Fruit fly (Drosophila melanogaster) whole organism, embryonic: Measurements from ENCODE around the gene CG46439.
A peak's percentile ranks its signal among the peaks of the same experiment; 100 is the strongest.

ENCODE experiments used
- BEAF-32 ChIP-seq: fragments of 200-800 bp; sonication (Bioruptor generic); optimal IDR thresholded peaks from 3 replicates; lab custom pipeline; 2017; ENCODE audit warnings: missing biosample characterization, missing genetic modification characterization, mild to moderate bottlenecking, moderate library complexity, missing genetic modification reagents
- Bgb ChIP-seq: fragments of 200-800 bp; sonication (Bioruptor generic); IDR thresholded peaks from 2 replicates; pipeline ENCODE4 v1.3.6; 2022; ENCODE audit warnings: missing biosample characterization, missing genetic modification characterization; ENCODE audit not compliant: partially characterized antibody
- Blimp-1 ChIP-seq: fragments of 200-800 bp; sonication (Bioruptor generic); optimal IDR thresholded peaks from 3 replicates; lab custom pipeline; 2018; ENCODE audit warnings: missing biosample characterization, missing genetic modification characterization, mild to moderate bottlenecking, moderate library complexity, missing genetic modification reagents
- CG10147 ChIP-seq: fragments of 200-800 bp; sonication (Bioruptor generic); optimal IDR thresholded peaks from 2 replicates; lab custom pipeline; 2019; ENCODE audit warnings: missing biosample characterization, mild to moderate bottlenecking, missing genetic modification characterization, moderate library complexity
- CG10565 ChIP-seq: fragments of 200-800 bp; sonication (Bioruptor generic); optimal IDR thresholded peaks from 3 replicates; lab custom pipeline; 2016; ENCODE audit warnings: missing biosample characterization, mild to moderate bottlenecking, missing genetic modification characterization
- CG13894 ChIP-seq: fragments of 200-800 bp; sonication (Bioruptor generic); optimal IDR thresholded peaks from 3 replicates; lab custom pipeline; 2018; ENCODE audit warnings: missing biosample characterization, mild to moderate bottlenecking, missing genetic modification characterization, moderate library complexity
- CG14667 ChIP-seq: fragments of 200-800 bp; sonication (Bioruptor generic); IDR thresholded peaks from 2 replicates; pipeline ENCODE4 v1.3.6; 2022; ENCODE audit warnings: missing biosample characterization, missing genetic modification characterization
- CG15601 ChIP-seq: fragments of 200-800 bp; sonication (Bioruptor generic); optimal IDR thresholded peaks from 3 replicates; lab custom pipeline; 2019; ENCODE audit warnings: missing biosample characterization, mild to moderate bottlenecking, missing genetic modification characterization, moderate library complexity
- CG1832 ChIP-seq: fragments of 200-800 bp; sonication (Bioruptor generic); optimal IDR thresholded peaks from 2 replicates; lab custom pipeline; 2017; ENCODE audit warnings: missing biosample characterization, mild to moderate bottlenecking, missing genetic modification characterization, inconsistent platforms
- CG2712 ChIP-seq: fragments of 200-800 bp; optimal IDR thresholded peaks from 3 replicates; lab custom pipeline; 2019; ENCODE audit warnings: missing biosample characterization, mild to moderate bottlenecking, missing genetic modification characterization, moderate library complexity
- CG30020 ChIP-seq: fragments of 200-800 bp; optimal IDR thresholded peaks from 2 replicates; lab custom pipeline; 2019; ENCODE audit warnings: missing biosample characterization, mild to moderate bottlenecking, missing genetic modification characterization, moderate library complexity
- CG34422 ChIP-seq: fragments of 200-800 bp; sonication (Bioruptor generic); IDR thresholded peaks from 3 replicates; pipeline ENCODE4 v1.3.6; 2022; ENCODE audit warnings: missing biosample characterization, missing genetic modification characterization
- CG4360 ChIP-seq: fragments of 200-800 bp; sonication (Bioruptor generic); IDR thresholded peaks from 2 replicates; pipeline ENCODE4 v1.3.6; 2022; ENCODE audit warnings: missing biosample characterization, missing genetic modification characterization
- CG43689 ChIP-seq: fragments of 200-800 bp; sonication (Bioruptor generic); IDR thresholded peaks from 2 replicates; pipeline ENCODE4 v1.3.6; 2022; ENCODE audit warnings: missing biosample characterization, missing genetic modification characterization
- CG5245 ChIP-seq: fragments of 200-800 bp; sonication (Bioruptor generic); optimal IDR thresholded peaks from 3 replicates; lab custom pipeline; 2016; ENCODE audit warnings: missing biosample characterization, missing genetic modification characterization
- CG5953 ChIP-seq: fragments of 200-800 bp; sonication (Bioruptor generic); IDR thresholded peaks from 2 replicates; pipeline ENCODE4 v1.3.6; 2022; ENCODE audit warnings: missing biosample characterization, missing genetic modification characterization
- CG6683 ChIP-seq: fragments of 200-800 bp; sonication (Bioruptor generic); optimal IDR thresholded peaks from 2 replicates; lab custom pipeline; 2017; ENCODE audit warnings: missing biosample characterization, mild to moderate bottlenecking, missing genetic modification characterization, missing genetic modification reagents
- CTCF ChIP-seq: fragments of 200-800 bp; sonication (Bioruptor generic); optimal IDR thresholded peaks from 2 replicates; lab custom pipeline; 2017; ENCODE audit warnings: missing biosample characterization, mild to moderate bottlenecking, missing genetic modification characterization, moderate library complexity
- Camta ChIP-seq: fragments of 200-800 bp; sonication (Bioruptor generic); optimal IDR thresholded peaks from 2 replicates; lab custom pipeline; 2016; ENCODE audit warnings: missing biosample characterization, missing genetic modification characterization
- CkIIα-i1 ChIP-seq: fragments of 200-800 bp; sonication (Bioruptor generic); IDR thresholded peaks from 2 replicates; pipeline ENCODE4 v1.3.6; 2022; ENCODE audit warnings: missing biosample characterization, missing genetic modification characterization
- D19B ChIP-seq: fragments of 200-800 bp; sonication (Bioruptor generic); optimal IDR thresholded peaks from 2 replicates; lab custom pipeline; 2017; ENCODE audit warnings: missing biosample characterization, mild to moderate bottlenecking, missing genetic modification characterization
- Hr3 ChIP-seq: fragments of 200-800 bp; sonication (Bioruptor generic); optimal IDR thresholded peaks from 3 replicates; lab custom pipeline; 2016; ENCODE audit warnings: missing biosample characterization, missing genetic modification characterization
- Hr39 ChIP-seq: fragments of >200 bp; optimal IDR thresholded peaks from 2 replicates; lab custom pipeline; 2017
- Hr51 ChIP-seq, 2 experiments: fragments of 200-800 bp; sonication (Bioruptor generic); optimal IDR thresholded peaks; 2 replicates in 1 of 2; 3 replicates in 1 of 2; lab custom pipeline; 2016 to 2018; ENCODE audit warnings: missing biosample characterization in 2 of 2, missing genetic modification characterization in 2 of 2, mild to moderate bottlenecking in 1 of 2, moderate library complexity in 1 of 2
- Hr78 ChIP-seq, 2 experiments: fragments of 200-800 bp in 1 of 2; fragments of >200 bp in 1 of 2; sonication (Bioruptor generic) in 1 of 2; optimal IDR thresholded peaks; 2 replicates each; lab custom pipeline; 2017 to 2019; ENCODE audit warnings: missing biosample characterization in 2 of 2, missing genetic modification characterization in 2 of 2, mild to moderate bottlenecking in 1 of 2, moderate library complexity in 1 of 2
- Med ChIP-seq: fragments of 200-800 bp; sonication (Bioruptor generic); peaks from one replicate; lab custom pipeline; 2016; ENCODE audit warnings: missing biosample characterization, missing genetic modification characterization, mild to moderate bottlenecking, inconsistent platforms, moderate library complexity
- Myb ChIP-seq: fragments of 200-800 bp; sonication (Bioruptor generic); optimal IDR thresholded peaks from 2 replicates; lab custom pipeline; 2016; ENCODE audit warnings: missing biosample characterization, missing genetic modification characterization
- Sin3A ChIP-seq: fragments of >200 bp; optimal IDR thresholded peaks from 2 replicates; lab custom pipeline; 2018
- TFAM ChIP-seq: fragments of 200-800 bp; sonication (Bioruptor generic); optimal IDR thresholded peaks from 2 replicates; lab custom pipeline; 2017; ENCODE audit warnings: missing biosample characterization, missing genetic modification characterization, inconsistent platforms
- Trl ChIP-seq, 3 experiments: fragments of >200 bp in 2 of 3; fragments of 200-800 bp in 1 of 3; sonication (Bioruptor generic) in 1 of 3; optimal IDR thresholded peaks; 2 replicates in 1 of 3; 3 replicates in 2 of 3; lab custom pipeline; 2016 to 2017; ENCODE audit warnings: missing biosample characterization in 1 of 3, missing genetic modification characterization in 1 of 3
- ase ChIP-seq: fragments of 200-800 bp; sonication (Bioruptor generic); IDR thresholded peaks from 3 replicates; pipeline ENCODE4 v1.3.6; 2022; ENCODE audit warnings: missing biosample characterization, missing genetic modification characterization
- ato ChIP-seq: fragments of 200-800 bp; sonication (Bioruptor generic); IDR thresholded peaks from 2 replicates; pipeline ENCODE4 v1.3.6; 2022; ENCODE audit warnings: missing biosample characterization, missing genetic modification characterization; ENCODE audit not compliant: partially characterized antibody
- bcd ChIP-seq: fragments of 200-800 bp; sonication (Bioruptor generic); optimal IDR thresholded peaks from 2 replicates; lab custom pipeline; 2017; ENCODE audit warnings: missing biosample characterization, mild to moderate bottlenecking, missing genetic modification characterization
- bowl ChIP-seq: fragments of 200-800 bp; sonication (Bioruptor generic); IDR thresholded peaks from 2 replicates; pipeline ENCODE4 v1.3.6; 2022; ENCODE audit warnings: missing biosample characterization, missing genetic modification characterization
- btn ChIP-seq: fragments of 200-800 bp; sonication (Bioruptor generic); optimal IDR thresholded peaks from 2 replicates; lab custom pipeline; 2016; ENCODE audit warnings: missing biosample characterization, missing genetic modification characterization
- caup ChIP-seq: fragments of 200-800 bp; sonication (Bioruptor generic); optimal IDR thresholded peaks from 3 replicates; lab custom pipeline; 2017; ENCODE audit warnings: missing biosample characterization, mild to moderate bottlenecking, missing genetic modification characterization, moderate library complexity; ENCODE audit not compliant: severe bottlenecking
- esg ChIP-seq: fragments of 200-800 bp; sonication (Bioruptor generic); conservative IDR thresholded peaks from 2 replicates; pipeline ENCODE4 v1.3.6; 2022; ENCODE audit warnings: missing biosample characterization, missing genetic modification characterization
- hb ChIP-seq: fragments of 200-800 bp; sonication (Bioruptor generic); IDR thresholded peaks from 3 replicates; pipeline ENCODE4 v1.3.6; 2022; ENCODE audit warnings: missing biosample characterization, missing genetic modification characterization; ENCODE audit not compliant: partially characterized antibody
- knrl ChIP-seq: fragments of 200-800 bp; sonication (Bioruptor generic); IDR thresholded peaks from 3 replicates; pipeline ENCODE4 v1.3.6; 2022; ENCODE audit warnings: missing biosample characterization, missing genetic modification characterization; ENCODE audit not compliant: partially characterized antibody
- lbe ChIP-seq: fragments of 200-800 bp; sonication (Bioruptor generic); optimal IDR thresholded peaks from 2 replicates; lab custom pipeline; 2016; ENCODE audit warnings: missing biosample characterization, mild to moderate bottlenecking, missing genetic modification characterization
- lilli ChIP-seq: fragments of 200-800 bp; sonication (Bioruptor generic); optimal IDR thresholded peaks from 3 replicates; lab custom pipeline; 2016; ENCODE audit warnings: missing biosample characterization, missing genetic modification characterization
- mam ChIP-seq: fragments of 200-800 bp; sonication (Bioruptor generic); optimal IDR thresholded peaks from 3 replicates; lab custom pipeline; 2016; ENCODE audit warnings: missing biosample characterization, missing genetic modification characterization
- org-1 ChIP-seq: fragments of 200-800 bp; sonication (Bioruptor generic); optimal IDR thresholded peaks from 2 replicates; lab custom pipeline; 2017; ENCODE audit warnings: missing biosample characterization, missing genetic modification characterization
- pan ChIP-seq, 4 experiments: fragments of >200 bp in 3 of 4; fragments of 200-800 bp in 1 of 4; sonication (Bioruptor generic) in 1 of 4; optimal IDR thresholded peaks in 3 of 4; IDR thresholded peaks in 1 of 4; 2 replicates each; pipeline versions ENCODE4 v1.3.6 to Lab custom; 2017 to 2022; ENCODE audit warnings: missing biosample characterization in 2 of 4, missing genetic modification characterization in 2 of 4, mixed read lengths in 1 of 4
- pita ChIP-seq: fragments of 200-800 bp; sonication (Bioruptor generic); optimal IDR thresholded peaks from 2 replicates; lab custom pipeline; 2017; ENCODE audit warnings: missing biosample characterization, mild to moderate bottlenecking, missing genetic modification characterization
- toy ChIP-seq: fragments of 200-800 bp; sonication (Bioruptor generic); IDR thresholded peaks from 2 replicates; pipeline ENCODE4 v1.3.6; 2022; ENCODE audit warnings: missing biosample characterization, missing genetic modification characterization
- ttk ChIP-seq: fragments of 200-800 bp; sonication (Bioruptor generic); IDR thresholded peaks from 2 replicates; pipeline ENCODE4 v2.1.2; 2022; ENCODE audit warnings: missing biosample characterization, missing genetic modification characterization
- wor ChIP-seq: fragments of 200-800 bp; sonication (Bioruptor generic); IDR thresholded peaks from 2 replicates; pipeline ENCODE4 v1.3.6; 2022; ENCODE audit warnings: missing biosample characterization, missing genetic modification characterization

CG46439 gene

DNA sequence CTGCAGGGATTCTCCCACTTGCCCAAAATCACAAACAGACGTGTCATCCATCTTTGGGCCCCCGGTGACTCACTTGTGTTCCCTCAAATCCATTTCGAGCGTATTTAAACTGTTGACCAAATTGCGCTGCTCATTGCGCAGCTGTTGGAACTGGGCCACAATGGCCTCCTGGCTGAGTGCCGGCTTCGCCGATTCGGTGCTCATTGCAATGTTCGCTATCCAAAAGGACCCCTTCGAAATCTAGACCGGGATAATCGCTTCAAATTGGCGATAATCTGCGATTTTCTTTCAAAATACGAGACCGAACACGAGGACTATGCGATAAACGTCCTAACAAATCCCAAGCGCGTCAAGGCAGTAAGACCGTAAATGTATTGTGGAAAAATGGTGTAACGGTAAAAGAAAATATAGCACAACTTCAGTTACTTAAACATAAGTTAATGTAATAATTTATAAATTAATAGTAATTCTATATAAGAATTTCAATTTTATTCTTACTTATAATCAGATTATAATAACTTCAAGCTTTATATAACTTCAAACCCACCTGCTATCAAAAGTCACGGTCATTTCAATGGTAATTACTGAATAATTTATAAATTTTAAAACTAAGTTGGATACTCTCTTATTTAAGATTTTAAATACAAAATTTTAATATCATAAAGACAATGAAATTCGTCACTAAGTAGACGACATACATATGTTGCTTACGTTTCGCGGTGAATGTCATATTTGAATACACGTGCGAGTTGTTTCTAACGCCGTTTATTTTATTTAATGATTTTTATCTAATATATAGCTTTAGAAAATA is 21.8 kb downstream of the CG46439 start, which contains the start of the genes Pfdn2 and Noc1 (continued):
- TF ChIP-seq hb (GFP tag; lab: Robert Waterston, UW), result no peak
- TF ChIP-seq Sin3A (lab: Kevin White, UChicago), result peak; percentile 5
- no peak for TF ChIP-seq btn
- no peak for TF ChIP-seq toy (GFP tag; lab: Robert Waterston, UW)
- TF ChIP-seq lilli (GFP tag; lab: Kevin White, UChicago), result peak; percentile 45
- TF ChIP-seq Trl (optimal IDR thresholded peaks at IDR 0.05; lab: Kevin White, UChicago), result no peak
- peak; percentile 32 for TF ChIP-seq Trl (GFP tag; optimal IDR thresholded peaks at IDR 0.05; lab: Kevin White, UChicago)
- 0 out of 2 replicates have a peak, but pooled peaks have one; percentile 27 for TF ChIP-seq ttk
- no peak for TF ChIP-seq ase
- TF ChIP-seq Hr39 (lab: Kevin White, UChicago), result no peak
- peak; percentile 43 for TF ChIP-seq mam
- TF ChIP-seq bowl, result no peak
- no peak for TF ChIP-seq CG13894
- peak; percentile 35; the same call in 1 of the 3 replicates for TF ChIP-seq CG34422 (GFP tag; lab: Robert Waterston, UW)
- peak; percentile 83 for TF ChIP-seq Hr3 (GFP tag; lab: Kevin White, UChicago)
- no peak for TF ChIP-seq ato (GFP tag; lab: Robert Waterston, UW)
- no peak for TF ChIP-seq CG1832 (GFP tag; lab: Kevin White, UChicago)
- no peak for TF ChIP-seq CTCF (GFP tag; lab: Kevin White, UChicago)
- TF ChIP-seq CG15601 (tag; lab: Kevin White, UChicago), result no peak
- no peak for TF ChIP-seq Blimp-1 (GFP tag; lab: Kevin White, UChicago)
- TF ChIP-seq CG43689 (GFP tag; lab: Robert Waterston, UW), result no peak
- no peak for TF ChIP-seq Hr78 (GFP tag; optimal IDR thresholded peaks at IDR 0.05; lab: Kevin White, UChicago)
- peak in 1 of 2 experiments; percentile 38 for TF ChIP-seq Hr51 (GFP tag; optimal IDR thresholded peaks at IDR 0.05; lab: Kevin White, UChicago)
- TF ChIP-seq CG6683 (GFP tag; lab: Kevin White, UChicago), result peak; percentile 5
- no peak for TF ChIP-seq CG10147 (GFP tag; lab: Kevin White, UChicago)
- TF ChIP-seq pita (GFP tag; lab: Kevin White, UChicago), result no peak
- TF ChIP-seq Bgb (GFP tag; lab: Robert Waterston, UW), result no peak; the same call in 1 of the 2 replicates
- no peak for TF ChIP-seq CG5245 (GFP tag; lab: Kevin White, UChicago)
- TF ChIP-seq CG30020, result peak; percentile 54
- no peak for TF ChIP-seq Camta
- no peak for TF ChIP-seq CG4360
- no peak for TF ChIP-seq Myb (GFP tag; lab: Kevin White, UChicago)
- no peak for TF ChIP-seq wor (GFP tag; lab: Robert Waterston, UW)
- no peak for TF ChIP-seq bcd (GFP tag; lab: Kevin White, UChicago)
- peak; percentile 16 for TF ChIP-seq BEAF-32 (GFP tag; lab: Kevin White, UChicago)
- no peak for TF ChIP-seq CG5953
- TF ChIP-seq Med (GFP tag; lab: Kevin White, UChicago), result peak; percentile 76
- peak; percentile 44; the same call in 1 of the 2 replicates for TF ChIP-seq esg (GFP tag; lab: Robert Waterston, UW)
- TF ChIP-seq CG14667 (GFP tag; lab: Robert Waterston, UW), result peak; percentile 12; the same call in 1 of the 2 replicates
- no peak for TF ChIP-seq CG10565 (GFP tag; lab: Kevin White, UChicago)
- TF ChIP-seq pan (optimal IDR thresholded peaks at IDR 0.05; lab: Kevin White, UChicago), result no peak
- peak in 1 of 2 experiments; percentile 61 for TF ChIP-seq pan (GFP tag; optimal IDR thresholded peaks at IDR 0.05 in 1 of 2, IDR thresholded peaks at IDR 0.05 in 1 of 2)
- no peak for TF ChIP-seq CkIIα-i1 (GFP tag; lab: Robert Waterston, UW)
- no peak for TF ChIP-seq org-1 (GFP tag; lab: Kevin White, UChicago)
- TF ChIP-seq TFAM (GFP tag; lab: Kevin White, UChicago), result no peak
- no peak for TF ChIP-seq knrl (GFP tag; lab: Robert Waterston, UW)
- TF ChIP-seq caup (GFP tag; lab: Kevin White, UChicago), result no peak
- peak; percentile 78 for TF ChIP-seq CG2712
- TF ChIP-seq D19B (GFP tag; lab: Kevin White, UChicago), result peak; percentile 36
- no peak for TF ChIP-seq lbe
